Worm (Caenorhabditis elegans) whole organism, L4 larva: ENCODE measurements around the gene M02E1.3.
A peak's percentile ranks its signal among the peaks of the same experiment; 100 is the strongest.
"Not testable (repeated sequence)": the region's sequence is repeated elsewhere in the genome, so short reads cannot be mapped to it uniquely, and the experiment has no call there.

ENCODE experiments used
- D1046.2 ChIP-seq: fragments of 200-800 bp; sonication (Bioruptor generic); IDR thresholded peaks from 2 replicates; pipeline ENCODE4 v1.3.6; 2022; ENCODE audit warnings: missing genetic modification characterization, missing compliant biosample characterization
- F10B5.3 ChIP-seq: sonication (generic microtip); optimal IDR thresholded peaks from 2 replicates; lab custom pipeline; 2016; ENCODE audit warnings: mild to moderate bottlenecking, missing genetic modification characterization, missing compliant biosample characterization
- T20F7.1 ChIP-seq: fragments of 200-800 bp; sonication (Bioruptor generic); optimal IDR thresholded peaks from 2 replicates; lab custom pipeline; 2018; ENCODE audit warnings: mild to moderate bottlenecking, missing genetic modification characterization, missing compliant biosample characterization
- Y5F2A.4 ChIP-seq: fragments of 200-800 bp; sonication (Bioruptor generic); optimal IDR thresholded peaks from 2 replicates; lab custom pipeline; 2018; ENCODE audit warnings: mild to moderate bottlenecking, missing genetic modification characterization, missing compliant biosample characterization
- ZK337.2 ChIP-seq: fragments of 200-800 bp; sonication (Bioruptor generic); IDR thresholded peaks from 2 replicates; pipeline ENCODE4 v1.3.6; 2022; ENCODE audit warnings: missing genetic modification reagents, missing genetic modification characterization, missing compliant biosample characterization
- aha-1 ChIP-seq: fragments of 150-350 bp; peaks from one replicate; lab custom pipeline; 2014; ENCODE audit warnings: missing biosample characterization, missing genetic modification characterization
- aly-2 ChIP-seq: sonication (generic microtip); optimal IDR thresholded peaks from 2 replicates; lab custom pipeline; 2018; ENCODE audit warnings: missing biosample characterization, missing genetic modification characterization
- ceh-82 ChIP-seq: sonication (generic microtip); optimal IDR thresholded peaks from 2 replicates; lab custom pipeline; 2017; ENCODE audit warnings: missing biosample characterization, missing genetic modification characterization
- daf-16 ChIP-seq, 3 experiments: sonication (generic microtip); optimal IDR thresholded peaks; 2 replicates each; lab custom pipeline; 2016 to 2017; ENCODE audit warnings: missing genetic modification characterization in 3 of 3, missing genetic modification reagents in 3 of 3, mild to moderate bottlenecking in 2 of 3, missing compliant biosample characterization in 2 of 3, missing biosample characterization in 1 of 3, moderate library complexity in 1 of 3
- dmd-6 ChIP-seq: fragments of 200-800 bp; sonication (Bioruptor generic); IDR thresholded peaks from 2 replicates; pipeline ENCODE4 v1.3.6; 2022; ENCODE audit warnings: missing genetic modification reagents, missing genetic modification characterization, missing compliant biosample characterization
- duxl-1 ChIP-seq: sonication (generic microtip); optimal IDR thresholded peaks from 2 replicates; lab custom pipeline; 2016; ENCODE audit warnings: mild to moderate bottlenecking, missing genetic modification characterization, moderate library complexity, missing compliant biosample characterization; ENCODE audit not compliant: poor library complexity
- egl-27 ChIP-seq: sonication (generic microtip); optimal IDR thresholded peaks from 3 replicates; lab custom pipeline; 2017; ENCODE audit warnings: missing biosample characterization, missing genetic modification reagents, missing genetic modification characterization
- egl-43 ChIP-seq: fragments of 200-800 bp; sonication (Bioruptor generic); IDR thresholded peaks from 2 replicates; pipeline ENCODE4 v1.3.6; 2022; ENCODE audit warnings: missing genetic modification reagents, missing genetic modification characterization, missing compliant biosample characterization
- jun-1 ChIP-seq: fragments of 150-350 bp; optimal IDR thresholded peaks from 2 replicates; lab custom pipeline; 2014; ENCODE audit warnings: missing biosample characterization, missing genetic modification reagents, missing genetic modification characterization
- lim-7 ChIP-seq: fragments of 200-800 bp; sonication (Bioruptor generic); IDR thresholded peaks from 2 replicates; pipeline ENCODE4 v1.3.6; 2022; ENCODE audit warnings: missing genetic modification characterization, missing compliant biosample characterization
- lir-3 ChIP-seq: sonication (generic microtip); optimal IDR thresholded peaks from 2 replicates; lab custom pipeline; 2016; ENCODE audit warnings: mild to moderate bottlenecking, missing genetic modification characterization, missing compliant biosample characterization
- madf-5 ChIP-seq, 2 experiments: fragments of 200-800 bp; sonication (Bioruptor generic); IDR thresholded peaks; 2 replicates each; pipeline ENCODE4 v1.3.6; 2022; ENCODE audit warnings: missing compliant biosample characterization in 2 of 2, missing genetic modification characterization in 2 of 2
- mxl-2 ChIP-seq: fragments of 200-800 bp; sonication (Bioruptor generic); conservative IDR thresholded peaks from 2 replicates; pipeline ENCODE4 v1.3.6; 2022; ENCODE audit warnings: missing genetic modification reagents, missing genetic modification characterization, missing compliant biosample characterization
- nhr-11 ChIP-seq: fragments of 150-350 bp; optimal IDR thresholded peaks from 2 replicates; lab custom pipeline; 2014; ENCODE audit warnings: missing biosample characterization, missing genetic modification characterization
- nhr-111 ChIP-seq: fragments of 200-800 bp; sonication (Bioruptor generic); optimal IDR thresholded peaks from 2 replicates; lab custom pipeline; 2018; ENCODE audit warnings: mild to moderate bottlenecking, missing genetic modification characterization, missing compliant biosample characterization
- nhr-25 ChIP-seq: sonication (generic microtip); optimal IDR thresholded peaks from 2 replicates; lab custom pipeline; 2017; ENCODE audit warnings: missing genetic modification characterization, mild to moderate bottlenecking, missing compliant biosample characterization, antibody characterized with exemption, moderate library complexity, borderline replicate concordance; ENCODE audit not compliant: insufficient read depth
- nhr-28 ChIP-seq: fragments of 150-350 bp; optimal IDR thresholded peaks from 2 replicates; lab custom pipeline; 2014; ENCODE audit warnings: missing biosample characterization, missing genetic modification characterization
- pha-4 ChIP-seq, 2 experiments: fragments of 150-350 bp in 1 of 2; fragments of 200-800 bp in 1 of 2; sonication (Bioruptor generic) in 1 of 2; IDR thresholded peaks in 1 of 2; optimal IDR thresholded peaks in 1 of 2; 2 replicates each; pipeline versions ENCODE4 v1.3.6 to Lab custom; 2014 to 2022; ENCODE audit warnings: missing genetic modification characterization in 2 of 2, missing genetic modification reagents in 2 of 2, missing biosample characterization in 1 of 2, missing compliant biosample characterization in 1 of 2
- pqm-1 ChIP-seq: sonication (generic microtip); optimal IDR thresholded peaks from 2 replicates; lab custom pipeline; 2017; ENCODE audit warnings: missing biosample characterization, missing genetic modification characterization
- sdz-12 ChIP-seq: fragments of 200-800 bp; sonication (Bioruptor generic); optimal IDR thresholded peaks from 2 replicates; lab custom pipeline; 2018; ENCODE audit warnings: mild to moderate bottlenecking, missing genetic modification characterization, missing compliant biosample characterization
- set-16 ChIP-seq: fragments of 200-800 bp; sonication (Bioruptor generic); IDR thresholded peaks from 2 replicates; pipeline ENCODE4 v1.3.6; 2022; ENCODE audit warnings: missing genetic modification reagents, missing genetic modification characterization, missing compliant biosample characterization
- skn-1 ChIP-seq: fragments of 150-350 bp; optimal IDR thresholded peaks from 2 replicates; lab custom pipeline; 2014; ENCODE audit warnings: missing biosample characterization, missing genetic modification characterization
- unc-62 ChIP-seq, 3 experiments: fragments of 150-350 bp in 1 of 3; sonication (generic microtip); optimal IDR thresholded peaks in 2 of 3; peaks in 1 of 3; 1 replicate in 1 of 3; 2 replicates in 2 of 3; lab custom pipeline; 2014 to 2017; ENCODE audit warnings: missing biosample characterization in 3 of 3, missing genetic modification characterization in 3 of 3, missing genetic modification reagents in 3 of 3, missing genotype in 1 of 3
- zip-11 ChIP-seq: fragments of 200-800 bp; sonication (Bioruptor generic); IDR thresholded peaks from 2 replicates; pipeline ENCODE4 v1.3.6; 2022; ENCODE audit warnings: missing genetic modification characterization, missing compliant biosample characterization
- zip-2 ChIP-seq: fragments of 150-350 bp; optimal IDR thresholded peaks from 2 replicates; lab custom pipeline; 2014; ENCODE audit warnings: missing biosample characterization, missing genetic modification characterization
- ztf-11 ChIP-seq: fragments of 150-350 bp; optimal IDR thresholded peaks from 2 replicates; lab custom pipeline; 2014; ENCODE audit warnings: missing biosample characterization, missing genetic modification characterization

The M02E1.3 gene

ce11 chrX:322223-322622, at the start of gene M02E1.3:
TSS of gene M02E1.3 (plus strand) at chrX:322523.
- TF ChIP-seq T20F7.1 (GFP tag; lab: Kevin White, UChicago): peak; percentile 54

ce11 chrX:273912-274311, 48.4 kb upstream of the M02E1.3 start, which contains the start of gene Y108F1.5:
TSS of gene Y108F1.5 (minus strand) at chrX:274012.
- TF ChIP-seq F10B5.3 (tag; lab: Kevin White, UChicago); ZK337.2 (GFP tag; lab: Robert Waterston, UW); lim-7 (GFP tag; lab: Robert Waterston, UW): not testable (repeated sequence)
- TF ChIP-seq, all 104 proteins: peak for 0; not testable (repeated sequence) for 104

- not testable (repeated sequence) for TF ChIP-seq nhr-25 (tag; lab: Kevin White, UChicago); nhr-111 (GFP tag; lab: Kevin White, UChicago); unc-62 (GFP tag; optimal IDR thresholded peaks at IDR 0.05 in 1 of 2; lab: Kevin White, UChicago); unc-62 (tag; optimal IDR thresholded peaks at IDR 0.05; lab: Kevin White, UChicago)
Observed at ce11 chrX:286116-286515, 36.2 kb upstream of the M02E1.3 start, which contains the start of gene Y47C4A.1. TSS of gene Y47C4A.1 (minus strand) at chrX:286216.

- no peak for TF ChIP-seq jun-1 (tag; lab: Kevin White, UChicago)
Observed at ce11 chrX:295726-296125, 26.6 kb upstream of the M02E1.3 start.

ce11 chrX:296934-297333, 25.4 kb upstream of the M02E1.3 start, which contains the start of gene R57.2:
TSS of gene R57.2 (plus strand) at chrX:297234.
- TF ChIP-seq egl-43 (GFP tag; lab: Robert Waterston, UW): no peak
- no peak for TF ChIP-seq set-16 (GFP tag; lab: Robert Waterston, UW)
- TF ChIP-seq pha-4 (GFP tag; IDR thresholded peaks at IDR 0.05; lab: Robert Waterston, UW): no peak
- TF ChIP-seq pha-4 (tag; optimal IDR thresholded peaks at IDR 0.05; lab: Kevin White, UChicago): no peak
- TF ChIP-seq mxl-2 (GFP tag; lab: Robert Waterston, UW): no peak
- TF ChIP-seq egl-27 (tag; lab: Kevin White, UChicago): no peak
- TF ChIP-seq ztf-11 (tag; lab: Kevin White, UChicago): no peak
- TF ChIP-seq skn-1 (tag; lab: Kevin White, UChicago): no peak
- TF ChIP-seq aly-2: no peak
- no peak for TF ChIP-seq dmd-6 (GFP tag; lab: Robert Waterston, UW)
- TF ChIP-seq D1046.2 (GFP tag; lab: Robert Waterston, UW): no peak
- no peak for TF ChIP-seq madf-5 (GFP tag; IDR thresholded peaks at IDR 0.05; lab: Robert Waterston, UW)
- TF ChIP-seq Y5F2A.4 (GFP tag; lab: Kevin White, UChicago): no peak
- no peak for TF ChIP-seq lir-3
- no peak for TF ChIP-seq nhr-11 (tag; lab: Kevin White, UChicago)
- no peak for TF ChIP-seq zip-11

ce11 chrX:299090-299489, 23.2 kb upstream of the M02E1.3 start:
- no peak for TF ChIP-seq mxl-2 (GFP tag; lab: Robert Waterston, UW)
- peak; percentile 26 for TF ChIP-seq nhr-28 (tag; lab: Kevin White, UChicago)
- TF ChIP-seq daf-16 (GFP tag; optimal IDR thresholded peaks at IDR 0.05; lab: Kevin White, UChicago): no peak
- peak; percentile 64 for TF ChIP-seq daf-16 (tag; optimal IDR thresholded peaks at IDR 0.05; lab: Kevin White, UChicago)
- peak; percentile 9 for TF ChIP-seq pqm-1

ce11 chrX:300250-300649, 22.1 kb upstream of the M02E1.3 start:
- peak in 1 of 2 experiments; percentile 68 for TF ChIP-seq daf-16 (GFP tag; optimal IDR thresholded peaks at IDR 0.05; lab: Kevin White, UChicago)
- TF ChIP-seq daf-16 (tag; optimal IDR thresholded peaks at IDR 0.05; lab: Kevin White, UChicago): no peak
- TF ChIP-seq sdz-12 (GFP tag; lab: Kevin White, UChicago): no peak
- TF ChIP-seq aha-1: peak; percentile 60
- no peak for TF ChIP-seq ceh-82 (tag; lab: Kevin White, UChicago)
- TF ChIP-seq duxl-1 (tag; lab: Kevin White, UChicago): no peak
- peak; percentile 5 for TF ChIP-seq nhr-28 (tag; lab: Kevin White, UChicago)
- TF ChIP-seq T20F7.1 (GFP tag; lab: Kevin White, UChicago): no peak
- TF ChIP-seq zip-2 (tag; lab: Kevin White, UChicago): no peak
